Fruit fly (Drosophila melanogaster): Measurements from ENCODE around the gene CG7606.
A peak's percentile ranks its signal among the peaks of the same experiment; 100 is the strongest.

Gene CG7606

DNA sequence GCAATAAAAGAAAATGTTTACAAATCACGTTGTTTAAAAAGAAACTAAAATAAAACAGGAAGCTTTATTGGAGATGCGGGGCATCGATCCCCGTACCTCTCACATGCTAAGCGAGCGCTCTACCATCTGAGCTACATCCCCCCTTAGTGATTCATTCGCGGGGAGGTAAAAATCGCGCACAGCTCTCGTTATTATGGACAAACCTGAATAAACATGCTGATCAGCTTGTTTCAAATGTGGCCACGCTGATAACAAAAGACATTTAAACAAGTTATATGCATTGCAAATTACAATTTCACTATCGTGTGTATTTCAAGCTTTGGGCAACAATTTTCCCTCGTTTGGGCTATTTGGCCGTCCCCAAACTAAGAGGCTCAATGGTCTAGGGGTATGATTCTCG, 48.9 kb downstream of the CG7606 start (continued):
- TF ChIP-seq Nf-YA (GFP tag; IDR thresholded peaks at IDR 0.05) (no peak), scrt (GFP tag; optimal IDR thresholded peaks at IDR 0.05) (no peak), Optix (GFP tag; IDR thresholded peaks at IDR 0.05) (no peak), run (tag; optimal IDR thresholded peaks at IDR 0.05) (no peak), cg (GFP tag; optimal IDR thresholded peaks at IDR 0.05) (no peak), CG17829 (tag; optimal IDR thresholded peaks at IDR 0.05) (no peak), CG2678 (tag; optimal IDR thresholded peaks at IDR 0.05) (peak; percentile 0), TFAM (GFP tag; optimal IDR thresholded peaks at IDR 0.05) (no peak), hb (GFP tag; IDR thresholded peaks at IDR 0.05; ENCODE audit: partially characterized antibody) (peak; percentile 48; the same call in 1 of the 3 replicates), CG1233 (GFP tag; optimal IDR thresholded peaks at IDR 0.05) (no peak), Spps (tag; optimal IDR thresholded peaks at IDR 0.05) (no peak), HLHmδ (GFP tag; optimal IDR thresholded peaks at IDR 0.05) (no peak), CG11696 (GFP tag; IDR thresholded peaks at IDR 0.05) (no peak), CG8089 (GFP tag; optimal IDR thresholded peaks at IDR 0.05) (no peak), abd-A (tag; optimal IDR thresholded peaks at IDR 0.05) (peak; percentile 36), sens-2 (GFP tag; IDR thresholded peaks at IDR 0.05) (no peak), ham (GFP tag; IDR thresholded peaks at IDR 0.05) (no peak), CG10543 (GFP tag; optimal IDR thresholded peaks at IDR 0.05) (no peak), klu (GFP tag; IDR thresholded peaks at IDR 0.05) (no peak), gro (GFP tag; optimal IDR thresholded peaks at IDR 0.05) (no peak), Ada2b (GFP tag; IDR thresholded peaks at IDR 0.05) (no peak), CG31441 (GFP tag; IDR thresholded peaks at IDR 0.05) (no peak), Xrp1 (GFP tag; IDR thresholded peaks at IDR 0.05) (no peak), p53 (GFP tag; optimal IDR thresholded peaks at IDR 0.05) (peak; percentile 75), kni (GFP tag; optimal IDR thresholded peaks at IDR 0.05) (no peak), stwl (tag; optimal IDR thresholded peaks at IDR 0.05) (no peak), lmd (GFP tag; IDR thresholded peaks at IDR 0.05) (no peak), Chrac-16 (GFP tag; optimal IDR thresholded peaks at IDR 0.05) (no peak), CG9817 (tag; optimal IDR thresholded peaks at IDR 0.05) (no peak), Scr (GFP tag; IDR thresholded peaks at IDR 0.05; ENCODE audit: partially characterized antibody) (peak; percentile 53), danr (GFP tag; IDR thresholded peaks at IDR 0.05) (no peak), Rx (GFP tag; IDR thresholded peaks at IDR 0.05) (no peak), oc (tag; optimal IDR thresholded peaks at IDR 0.05) (no peak), CG34422 (GFP tag; IDR thresholded peaks at IDR 0.05) (no peak), CG6813 (GFP tag; optimal IDR thresholded peaks at IDR 0.05) (no peak), bowl (GFP tag; IDR thresholded peaks at IDR 0.05) (no peak), CG12769 (tag; optimal IDR thresholded peaks at IDR 0.05) (peak; percentile 40), Doc2 (GFP tag; IDR thresholded peaks at IDR 0.05) (no peak), CG15601 (tag; optimal IDR thresholded peaks at IDR 0.05) (no peak), CG33557 (GFP tag; optimal IDR thresholded peaks at IDR 0.05) (no peak), az2 (GFP tag; optimal IDR thresholded peaks at IDR 0.05) (no peak), CG12299 (tag; optimal IDR thresholded peaks at IDR 0.05) (no peak), jing (GFP tag; optimal IDR thresholded peaks at IDR 0.05) (no peak), CG12744 (GFP tag; optimal IDR thresholded peaks at IDR 0.05) (no peak), psq (GFP tag; optimal IDR thresholded peaks at IDR 0.05) (no peak), Pdp1 (GFP tag; optimal IDR thresholded peaks at IDR 0.05) (no peak), Sox102F (GFP tag; optimal IDR thresholded peaks at IDR 0.05) (no peak), CG14860 (GFP tag; IDR thresholded peaks at IDR 0.05; ENCODE audit: partially characterized antibody) (0 out of 3 replicates have a peak, but pooled peaks have one; percentile 45), Fer1 (GFP tag; optimal IDR thresholded peaks at IDR 0.05) (no peak), Bdp1 (GFP tag; optimal IDR thresholded peaks at IDR 0.05) (peak; percentile 99), MBD-R2 (GFP tag; IDR thresholded peaks at IDR 0.05) (no peak), Side (GFP tag; optimal IDR thresholded peaks at IDR 0.05) (no peak)
